Fruit fly (Drosophila melanogaster) whole organism, embryonic: Measurements from ENCODE around the gene CG8301.

Source experiments
- Adf1 ChIP-seq: fragments of 200-800 bp; sonication (Bioruptor generic); IDR thresholded peaks from 2 replicates; pipeline ENCODE4 v1.3.6; 2022; ENCODE audit warnings: missing biosample characterization, missing genetic modification characterization
- Antp ChIP-seq: fragments of 200-800 bp; sonication (Bioruptor generic); optimal IDR thresholded peaks from 3 replicates; lab custom pipeline; 2016; ENCODE audit warnings: missing biosample characterization, missing genetic modification characterization
- Bgb ChIP-seq: fragments of 200-800 bp; sonication (Bioruptor generic); IDR thresholded peaks from 2 replicates; pipeline ENCODE4 v1.3.6; 2022; ENCODE audit warnings: missing biosample characterization, missing genetic modification characterization; ENCODE audit not compliant: partially characterized antibody
- C15 ChIP-seq: fragments of 200-800 bp; sonication (Bioruptor generic); IDR thresholded peaks from 3 replicates; pipeline ENCODE4 v1.3.6; 2022; ENCODE audit warnings: missing biosample characterization, missing genetic modification characterization
- CG10274 ChIP-seq: fragments of 200-800 bp; sonication (Bioruptor generic); optimal IDR thresholded peaks from 3 replicates; lab custom pipeline; 2017; ENCODE audit warnings: missing biosample characterization, mild to moderate bottlenecking, missing genetic modification characterization
- CG11560 ChIP-seq: fragments of 200-800 bp; sonication (Bioruptor generic); IDR thresholded peaks from 3 replicates; pipeline ENCODE4 v1.3.6; 2022; ENCODE audit warnings: missing biosample characterization, missing genetic modification characterization
- CG12236 ChIP-seq: fragments of 200-800 bp; sonication (Bioruptor generic); optimal IDR thresholded peaks from 2 replicates; lab custom pipeline; 2016; ENCODE audit warnings: missing biosample characterization, missing genetic modification characterization
- CG13123 ChIP-seq: fragments of 200-800 bp; sonication (Bioruptor generic); optimal IDR thresholded peaks from 2 replicates; lab custom pipeline; 2016; ENCODE audit warnings: missing biosample characterization, missing genetic modification characterization
- CG13296 ChIP-seq: fragments of 200-800 bp; sonication (Bioruptor generic); optimal IDR thresholded peaks from 3 replicates; lab custom pipeline; 2018; ENCODE audit warnings: missing biosample characterization, mild to moderate bottlenecking, missing genetic modification characterization
- CG15479 ChIP-seq: fragments of 200-800 bp; sonication (Bioruptor generic); optimal IDR thresholded peaks from 3 replicates; lab custom pipeline; 2019; ENCODE audit warnings: missing biosample characterization, mild to moderate bottlenecking, missing genetic modification characterization, moderate library complexity
- CG30403 ChIP-seq: fragments of 200-800 bp; sonication (Bioruptor generic); optimal IDR thresholded peaks from 3 replicates; lab custom pipeline; 2016; ENCODE audit warnings: missing biosample characterization, missing genetic modification characterization
- CG4328 ChIP-seq: fragments of 200-800 bp; sonication (Bioruptor generic); optimal IDR thresholded peaks from 3 replicates; lab custom pipeline; 2017; ENCODE audit warnings: missing biosample characterization, missing genetic modification reagents, missing genetic modification characterization
- CG4854 ChIP-seq: fragments of 200-800 bp; sonication (Bioruptor generic); optimal IDR thresholded peaks from 2 replicates; lab custom pipeline; 2016; ENCODE audit warnings: missing biosample characterization, missing genetic modification characterization, inconsistent platforms
- CG7372 ChIP-seq: fragments of 200-800 bp; sonication (Bioruptor generic); IDR thresholded peaks from 2 replicates; pipeline ENCODE4 v1.3.6; 2022; ENCODE audit warnings: missing biosample characterization, missing genetic modification characterization
- CG8089 ChIP-seq: fragments of 200-800 bp; sonication (Bioruptor generic); optimal IDR thresholded peaks from 3 replicates; lab custom pipeline; 2016; ENCODE audit warnings: missing biosample characterization, missing genetic modification characterization
- CG8281 ChIP-seq: fragments of 200-800 bp; sonication (Bioruptor generic); optimal IDR thresholded peaks from 2 replicates; lab custom pipeline; 2018; ENCODE audit warnings: missing biosample characterization, mild to moderate bottlenecking, missing genetic modification characterization, moderate library complexity
- D ChIP-seq, 2 experiments: fragments of 200-800 bp in 1 of 2; fragments of >200 bp in 1 of 2; sonication (Bioruptor generic) in 1 of 2; optimal IDR thresholded peaks; 2 replicates in 1 of 2; 3 replicates in 1 of 2; lab custom pipeline; 2017; ENCODE audit warnings: mild to moderate bottlenecking in 1 of 2, missing biosample characterization in 1 of 2, missing genetic modification characterization in 1 of 2, missing genetic modification reagents in 1 of 2
- Dad ChIP-seq: fragments of 200-800 bp; sonication (Bioruptor generic); optimal IDR thresholded peaks from 3 replicates; lab custom pipeline; 2016; ENCODE audit warnings: missing biosample characterization, missing genetic modification characterization
- Deaf1 ChIP-seq: fragments of 200-800 bp; optimal IDR thresholded peaks from 3 replicates; lab custom pipeline; 2019; ENCODE audit warnings: missing biosample characterization, mild to moderate bottlenecking, missing genetic modification characterization, moderate library complexity
- E2f1 ChIP-seq: fragments of 200-800 bp; sonication (Bioruptor generic); IDR thresholded peaks from 2 replicates; pipeline ENCODE4 v1.3.6; 2022; ENCODE audit warnings: missing biosample characterization, missing genetic modification characterization
- Jarid2 ChIP-seq: fragments of 200-800 bp; sonication (Bioruptor generic); optimal IDR thresholded peaks from 3 replicates; lab custom pipeline; 2017; ENCODE audit warnings: mild to moderate bottlenecking, missing biosample characterization, missing genetic modification reagents, missing genetic modification characterization
- Med ChIP-seq: fragments of 200-800 bp; sonication (Bioruptor generic); peaks from one replicate; lab custom pipeline; 2016; ENCODE audit warnings: missing biosample characterization, missing genetic modification characterization, mild to moderate bottlenecking, inconsistent platforms, moderate library complexity
- Meics ChIP-seq: fragments of 200-800 bp; sonication (Bioruptor generic); optimal IDR thresholded peaks from 2 replicates; lab custom pipeline; 2017; ENCODE audit warnings: missing biosample characterization, mild to moderate bottlenecking, missing genetic modification characterization
- Mes4 ChIP-seq: fragments of 200-800 bp; sonication (Bioruptor generic); optimal IDR thresholded peaks from 2 replicates; lab custom pipeline; 2016; ENCODE audit warnings: missing biosample characterization, missing genetic modification characterization
- Nf-YB ChIP-seq: fragments of 200-800 bp; sonication (Bioruptor generic); optimal IDR thresholded peaks from 3 replicates; lab custom pipeline; 2019; ENCODE audit warnings: missing biosample characterization, mild to moderate bottlenecking, missing genetic modification characterization, moderate library complexity
- Six4 ChIP-seq: fragments of 200-800 bp; sonication (Bioruptor generic); optimal IDR thresholded peaks from 2 replicates; lab custom pipeline; 2016; ENCODE audit warnings: missing biosample characterization, missing genetic modification characterization
- TFAM ChIP-seq: fragments of 200-800 bp; sonication (Bioruptor generic); optimal IDR thresholded peaks from 2 replicates; lab custom pipeline; 2017; ENCODE audit warnings: missing biosample characterization, missing genetic modification characterization, inconsistent platforms
- Vsx1 ChIP-seq: fragments of 200-800 bp; sonication (Bioruptor generic); optimal IDR thresholded peaks from 2 replicates; lab custom pipeline; 2017; ENCODE audit warnings: missing biosample characterization, mild to moderate bottlenecking, missing genetic modification characterization, missing genetic modification reagents
- ap ChIP-seq: fragments of 200-800 bp; sonication (Bioruptor generic); IDR thresholded peaks from 2 replicates; pipeline ENCODE4 v1.3.6; 2022; ENCODE audit warnings: missing biosample characterization, missing genetic modification characterization
- chinmo ChIP-seq: fragments of 200-800 bp; sonication (Bioruptor generic); IDR thresholded peaks from 4 replicates; pipeline ENCODE4 v1.3.6; 2022; ENCODE audit warnings: missing biosample characterization, missing genetic modification characterization; ENCODE audit not compliant: partially characterized antibody
- crc ChIP-seq: fragments of 200-800 bp; sonication (Bioruptor generic); optimal IDR thresholded peaks from 2 replicates; lab custom pipeline; 2016; ENCODE audit warnings: missing biosample characterization, missing genetic modification characterization
- crol ChIP-seq: fragments of 200-800 bp; sonication (Bioruptor generic); IDR thresholded peaks from 2 replicates; pipeline ENCODE4 v1.3.6; 2022; ENCODE audit warnings: missing biosample characterization, missing genetic modification characterization
- cwo ChIP-seq: fragments of 200-800 bp; sonication (Bioruptor generic); optimal IDR thresholded peaks from 3 replicates; lab custom pipeline; 2017; ENCODE audit warnings: missing biosample characterization, missing genetic modification characterization, mild to moderate bottlenecking, moderate library complexity, missing genetic modification reagents
- esg ChIP-seq: fragments of 200-800 bp; sonication (Bioruptor generic); conservative IDR thresholded peaks from 2 replicates; pipeline ENCODE4 v1.3.6; 2022; ENCODE audit warnings: missing biosample characterization, missing genetic modification characterization
- eve ChIP-seq, 2 experiments: fragments of >200 bp; optimal IDR thresholded peaks; 2 replicates each; lab custom pipeline; 2017; ENCODE audit warnings: missing biosample characterization in 2 of 2, missing genetic modification characterization in 2 of 2
- exex ChIP-seq: fragments of 200-800 bp; sonication (Bioruptor generic); optimal IDR thresholded peaks from 4 replicates; lab custom pipeline; 2018; ENCODE audit warnings: missing biosample characterization, mild to moderate bottlenecking, missing genetic modification characterization, moderate library complexity
- grn ChIP-seq: fragments of 200-800 bp; sonication (Bioruptor generic); optimal IDR thresholded peaks from 3 replicates; lab custom pipeline; 2017; ENCODE audit warnings: missing biosample characterization, missing genetic modification characterization
- ind ChIP-seq: fragments of 200-800 bp; sonication (Bioruptor generic); optimal IDR thresholded peaks from 3 replicates; lab custom pipeline; 2016; ENCODE audit warnings: missing biosample characterization, missing genetic modification characterization
- onecut ChIP-seq: fragments of 200-800 bp; sonication (Bioruptor generic); IDR thresholded peaks from 2 replicates; pipeline ENCODE4 v1.3.6; 2022; ENCODE audit warnings: missing biosample characterization, missing genetic modification characterization
- pum ChIP-seq: fragments of 200-800 bp; sonication (Bioruptor generic); optimal IDR thresholded peaks from 2 replicates; lab custom pipeline; 2016; ENCODE audit warnings: missing biosample characterization, missing genetic modification characterization
- run ChIP-seq: fragments of 200-800 bp; sonication (Bioruptor generic); optimal IDR thresholded peaks from 3 replicates; lab custom pipeline; 2018; ENCODE audit warnings: missing biosample characterization, mild to moderate bottlenecking, missing genetic modification characterization
- schlank ChIP-seq: fragments of 200-800 bp; sonication (Bioruptor generic); optimal IDR thresholded peaks from 2 replicates; lab custom pipeline; 2018; ENCODE audit warnings: missing biosample characterization, mild to moderate bottlenecking, missing genetic modification characterization
- sens ChIP-seq: fragments of 200-800 bp; sonication (Bioruptor generic); peaks from one replicate; lab custom pipeline; 2016; ENCODE audit warnings: missing biosample characterization, missing genetic modification characterization
- stc ChIP-seq: fragments of 200-800 bp; sonication (Bioruptor generic); IDR thresholded peaks from 2 replicates; pipeline ENCODE4 v1.3.6; 2022; ENCODE audit warnings: missing biosample characterization, missing genetic modification characterization
- sug ChIP-seq: fragments of 200-800 bp; optimal IDR thresholded peaks from 2 replicates; lab custom pipeline; 2019; ENCODE audit warnings: missing biosample characterization, mild to moderate bottlenecking, missing genetic modification characterization, moderate library complexity
- tll ChIP-seq, 2 experiments: fragments of 200-800 bp in 1 of 2; fragments of >200 bp in 1 of 2; sonication (Bioruptor generic) in 1 of 2; optimal IDR thresholded peaks; 2 replicates each; lab custom pipeline; 2017 to 2019; ENCODE audit warnings: missing biosample characterization in 2 of 2, missing genetic modification characterization in 2 of 2, mild to moderate bottlenecking in 1 of 2, moderate library complexity in 1 of 2
- wek ChIP-seq: fragments of 200-800 bp; sonication (Bioruptor generic); optimal IDR thresholded peaks from 3 replicates; lab custom pipeline; 2018; ENCODE audit warnings: missing biosample characterization, mild to moderate bottlenecking, missing genetic modification characterization, moderate library complexity

Gene CG8301

dm6 chr3R:9594839-9595238 lies 13.7 kb downstream of the CG8301 start (continued):
- TF ChIP-seq Dad (GFP tag; lab: Kevin White, UChicago) = no peak
- TF ChIP-seq crol (GFP tag; lab: Robert Waterston, UW) = peak; percentile 56
- TF ChIP-seq ind (GFP tag; lab: Kevin White, UChicago) = no peak
- TF ChIP-seq Deaf1 (tag; lab: Kevin White, UChicago) = peak; percentile 17

dm6 chr3R:9595681-9596357 lies 14.7 kb downstream of the CG8301 start:
- no peak for TF ChIP-seq CG8089 (GFP tag; lab: Kevin White, UChicago)
- peak; percentile 38 for TF ChIP-seq Med (GFP tag; lab: Kevin White, UChicago)
- no peak for TF ChIP-seq run (tag; lab: Kevin White, UChicago)
- TF ChIP-seq C15 (GFP tag; lab: Robert Waterston, UW) = no peak
- no peak for TF ChIP-seq schlank
- TF ChIP-seq CG30403 = no peak
- TF ChIP-seq CG10274 = no peak
- TF ChIP-seq Nf-YB (GFP tag; lab: Kevin White, UChicago) = no peak
- no peak for TF ChIP-seq CG4328 (GFP tag; lab: Kevin White, UChicago)
- TF ChIP-seq crc (GFP tag; lab: Kevin White, UChicago) = no peak
- TF ChIP-seq CG13123 = no peak
- no peak for TF ChIP-seq Deaf1 (tag; lab: Kevin White, UChicago)
- no peak for TF ChIP-seq E2f1 (GFP tag; lab: Robert Waterston, UW)
- TF ChIP-seq tll (GFP tag; optimal IDR thresholded peaks at IDR 0.05; lab: Kevin White, UChicago) = peak in 1 of 2 experiments; percentile 65
- TF ChIP-seq TFAM (GFP tag; lab: Kevin White, UChicago) = no peak
- TF ChIP-seq CG4854 = no peak
- TF ChIP-seq CG12236 (GFP tag; lab: Kevin White, UChicago) = no peak
- TF ChIP-seq onecut = no peak
- no peak for TF ChIP-seq Bgb (GFP tag; lab: Robert Waterston, UW)
- TF ChIP-seq eve (GFP tag; optimal IDR thresholded peaks at IDR 0.05; lab: Kevin White, UChicago) = peak in 1 of 2 experiments; percentile 69
- no peak for TF ChIP-seq wek (GFP tag; lab: Kevin White, UChicago)
- no peak for TF ChIP-seq Mes4 (GFP tag; lab: Kevin White, UChicago)
- TF ChIP-seq CG15479 (GFP tag; lab: Kevin White, UChicago) = peak; percentile 89
- no peak for TF ChIP-seq stc
- TF ChIP-seq Six4 (GFP tag; lab: Kevin White, UChicago) = no peak
- no peak for TF ChIP-seq D (optimal IDR thresholded peaks at IDR 0.05; lab: Kevin White, UChicago)
- no peak for TF ChIP-seq D (GFP tag; optimal IDR thresholded peaks at IDR 0.05; lab: Kevin White, UChicago)
- TF ChIP-seq cwo (GFP tag; lab: Kevin White, UChicago) = peak; percentile 2
- TF ChIP-seq ap (GFP tag; lab: Robert Waterston, UW) = no peak
- no peak for TF ChIP-seq Adf1 (GFP tag; lab: Robert Waterston, UW)
- TF ChIP-seq CG8281 (tag; lab: Kevin White, UChicago) = no peak
- TF ChIP-seq exex (tag; lab: Kevin White, UChicago) = peak; percentile 65
- no peak for TF ChIP-seq Antp (GFP tag; lab: Kevin White, UChicago)
- no peak for TF ChIP-seq pum (GFP tag; lab: Kevin White, UChicago)
- TF ChIP-seq Vsx1 (GFP tag; lab: Kevin White, UChicago) = peak; percentile 35
- TF ChIP-seq chinmo (GFP tag; lab: Robert Waterston, UW) = 0 out of 4 replicates have a peak, but pooled peaks have one; percentile 36
- no peak for TF ChIP-seq CG11560
- no peak for TF ChIP-seq CG13296 (GFP tag; lab: Kevin White, UChicago)
- TF ChIP-seq Meics (GFP tag; lab: Kevin White, UChicago) = no peak
- peak; percentile 16 for TF ChIP-seq sug
- no peak for TF ChIP-seq CG7372
- no peak for TF ChIP-seq esg
- TF ChIP-seq Jarid2 (GFP tag; lab: Kevin White, UChicago) = no peak
- TF ChIP-seq grn = peak; percentile 86
- TF ChIP-seq sens (GFP tag; lab: Kevin White, UChicago) = peak; percentile 59
- TF ChIP-seq, all 482 proteins: peak for 11
